Worm (Caenorhabditis elegans): ENCODE data around the gene ncs-7.
"Not testable (repeated sequence)": the region's sequence is repeated elsewhere in the genome, so short reads cannot be mapped to it uniquely, and the experiment has no call there.

Gene ncs-7

ce11 chrX:17631703-17632102 lies 17.4 kb downstream of the ncs-7 start:
- TF ChIP-seq unc-62 (GFP tag; optimal IDR thresholded peaks at IDR 0.05): no peak

- no peak for TF ChIP-seq unc-62 (GFP tag; optimal IDR thresholded peaks at IDR 0.05)
Measured at ce11 chrX:17633166-17633565, 18.8 kb downstream of the ncs-7 start.

ce11 chrX:17634245-17634644 lies 19.9 kb downstream of the ncs-7 start:
- no peak for TF ChIP-seq unc-62 (GFP tag; optimal IDR thresholded peaks at IDR 0.05)

- TF ChIP-seq unc-62 (GFP tag; optimal IDR thresholded peaks at IDR 0.05): no peak
Measured at ce11 chrX:17636326-17636735, 22.0 kb downstream of the ncs-7 start.

ce11 chrX:17637528-17637927 lies 23.2 kb downstream of the ncs-7 start:
- no peak for TF ChIP-seq unc-62 (GFP tag; optimal IDR thresholded peaks at IDR 0.05)

- no peak for TF ChIP-seq unc-62 (GFP tag; optimal IDR thresholded peaks at IDR 0.05)
Measured at ce11 chrX:17638460-17638859, 24.1 kb downstream of the ncs-7 start.

ce11 chrX:17638970-17639369 lies 24.6 kb downstream of the ncs-7 start:
- no peak for TF ChIP-seq unc-62 (GFP tag; optimal IDR thresholded peaks at IDR 0.05)

ce11 chrX:17640790-17641189 lies 26.4 kb downstream of the ncs-7 start, which contains the start of gene H18N23.2:
Gene H18N23.2, minus strand, starts transcription at chrX:17640871.
- no peak for TF ChIP-seq unc-62 (GFP tag; optimal IDR thresholded peaks at IDR 0.05)

ce11 chrX:17642832-17643231 lies 28.5 kb downstream of the ncs-7 start:
- no peak for TF ChIP-seq unc-62 (GFP tag; optimal IDR thresholded peaks at IDR 0.05)

ce11 chrX:17643812-17644211 lies 29.5 kb downstream of the ncs-7 start:
- TF ChIP-seq unc-62 (GFP tag; optimal IDR thresholded peaks at IDR 0.05): no peak

ce11 chrX:17649380-17649779 lies 35.0 kb downstream of the ncs-7 start, which contains the start of gene tmem-218:
Gene tmem-218, plus strand, starts transcription at chrX:17649680.
- not testable (repeated sequence) for TF ChIP-seq unc-62 (GFP tag; optimal IDR thresholded peaks at IDR 0.05)

- TF ChIP-seq unc-62 (GFP tag; optimal IDR thresholded peaks at IDR 0.05): no peak
Measured at ce11 chrX:17662146-17662545, 47.8 kb downstream of the ncs-7 start, which contains the start of gene nlp-6. Gene nlp-6, plus strand, starts transcription at chrX:17662446.

ce11 chrX:17667288-17667687 lies 52.9 kb downstream of the ncs-7 start:
- TF ChIP-seq unc-62 (GFP tag; optimal IDR thresholded peaks at IDR 0.05): no peak
